Fruit fly (Drosophila melanogaster): ENCODE measurements around the gene bel.

The bel gene

DNA sequence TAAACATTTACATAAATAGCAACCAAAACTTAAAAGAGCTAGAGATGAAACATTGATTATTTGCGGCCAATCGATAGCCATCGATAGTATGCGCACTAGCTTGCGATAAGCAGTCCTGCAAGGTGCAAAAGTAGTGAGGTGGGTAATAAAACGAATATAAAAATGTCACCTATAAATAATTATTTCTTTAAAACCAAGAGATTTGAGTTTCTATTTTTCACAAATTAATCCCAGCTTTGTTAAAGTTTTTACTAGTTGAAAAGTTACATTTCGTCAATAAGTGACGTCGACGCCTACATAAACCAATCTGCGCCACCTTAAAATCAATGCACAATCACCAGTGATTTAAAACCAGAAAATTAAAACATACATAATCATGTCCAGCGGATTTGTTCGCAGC is 9.8 kb downstream of the bel start, which contains the start of the genes Mkk4 and SLIRP2 (continued):
- peak; percentile 96 for TF ChIP-seq nau (GFP tag; optimal IDR thresholded peaks at IDR 0.05)
- peak; percentile 99 for TF ChIP-seq esg (GFP tag; conservative IDR thresholded peaks at IDR 0.05)
- TF ChIP-seq pzg (GFP tag; optimal IDR thresholded peaks at IDR 0.05), result peak; percentile 85
- peak; percentile 98 for TF ChIP-seq CG7556 (GFP tag; optimal IDR thresholded peaks at IDR 0.05)
- TF ChIP-seq Oli (tag; optimal IDR thresholded peaks at IDR 0.05), result peak; percentile 99
- peak; percentile 81 for TF ChIP-seq CG14860 (GFP tag; IDR thresholded peaks at IDR 0.05; ENCODE audit: partially characterized antibody)
- peak; percentile 99 for TF ChIP-seq CG8944 (GFP tag; optimal IDR thresholded peaks at IDR 0.05)
- TF ChIP-seq unc-4 (GFP tag; IDR thresholded peaks at IDR 0.05; ENCODE audit: partially characterized antibody), result peak; percentile 82
- TF ChIP-seq cwo (GFP tag; optimal IDR thresholded peaks at IDR 0.05), result peak; percentile 95
- TF ChIP-seq CG5245 (GFP tag; optimal IDR thresholded peaks at IDR 0.05), result peak; percentile 99
- peak; percentile 99 for TF ChIP-seq tx (GFP tag; optimal IDR thresholded peaks at IDR 0.05)
- peak; percentile 96 for TF ChIP-seq CG11696 (GFP tag; IDR thresholded peaks at IDR 0.05)
- TF ChIP-seq mirr (GFP tag; optimal IDR thresholded peaks at IDR 0.05), result peak; percentile 97
- peak; percentile 99 for TF ChIP-seq CG4404 (GFP tag; IDR thresholded peaks at IDR 0.05)
- TF ChIP-seq eve (GFP tag; optimal IDR thresholded peaks at IDR 0.05), result peak in 1 of 2 experiments; percentile 7
- peak; percentile 99 for TF ChIP-seq CG2678 (tag; optimal IDR thresholded peaks at IDR 0.05)
- peak; percentile 96 for TF ChIP-seq toy (GFP tag; IDR thresholded peaks at IDR 0.05)
- peak; percentile 99 for TF ChIP-seq CG32532 (GFP tag; IDR thresholded peaks at IDR 0.05)
- peak; percentile 99 for TF ChIP-seq slbo (GFP tag; IDR thresholded peaks at IDR 0.05)
- TF ChIP-seq CG17359 (tag; optimal IDR thresholded peaks at IDR 0.05), result peak; percentile 99
- TF ChIP-seq Lim3 (GFP tag; IDR thresholded peaks at IDR 0.05), result peak; percentile 96
- peak; percentile 98 for TF ChIP-seq CG34376 (GFP tag; optimal IDR thresholded peaks at IDR 0.05)
- peak; percentile 99 for TF ChIP-seq PHDP (tag; optimal IDR thresholded peaks at IDR 0.05)
- peak; percentile 98 for TF ChIP-seq CG12219 (GFP tag; optimal IDR thresholded peaks at IDR 0.05)
- TF ChIP-seq CG14710 (tag; optimal IDR thresholded peaks at IDR 0.05), result peak; percentile 98
- peak; percentile 100 for TF ChIP-seq CG6689 (GFP tag; IDR thresholded peaks at IDR 0.05)
- TF ChIP-seq HHEX (GFP tag; optimal IDR thresholded peaks at IDR 0.05), result peak; percentile 98
- TF ChIP-seq tio (GFP tag; optimal IDR thresholded peaks at IDR 0.05), result peak; percentile 99
- TF ChIP-seq CG12769 (tag; optimal IDR thresholded peaks at IDR 0.05), result peak; percentile 97
- peak; percentile 89 for TF ChIP-seq CG13287 (GFP tag; IDR thresholded peaks at IDR 0.05; ENCODE audit: partially characterized antibody)
- peak; percentile 99 for TF ChIP-seq zfh1 (GFP tag; IDR thresholded peaks at IDR 0.05)
- peak; percentile 70 for TF ChIP-seq ato (GFP tag; IDR thresholded peaks at IDR 0.05; ENCODE audit: partially characterized antibody)
- peak; percentile 96 for TF ChIP-seq CG7357 (GFP tag; IDR thresholded peaks at IDR 0.05)
- peak; percentile 97 for TF ChIP-seq org-1 (GFP tag; optimal IDR thresholded peaks at IDR 0.05)
- TF ChIP-seq Usf (GFP tag; optimal IDR thresholded peaks at IDR 0.05), result peak; percentile 98
- TF ChIP-seq Deaf1 (tag; optimal IDR thresholded peaks at IDR 0.05), result peak; percentile 87
- TF ChIP-seq HmgZ (tag; optimal IDR thresholded peaks at IDR 0.05), result peak; percentile 99
- peak; percentile 99 for TF ChIP-seq CG13775 (GFP tag; optimal IDR thresholded peaks at IDR 0.05)
- peak; percentile 91 for TF ChIP-seq wek (GFP tag; optimal IDR thresholded peaks at IDR 0.05)
- TF ChIP-seq HmgD (GFP tag; optimal IDR thresholded peaks at IDR 0.05), result peak; percentile 98
- peak; percentile 99 for TF ChIP-seq ind (GFP tag; optimal IDR thresholded peaks at IDR 0.05)
- TF ChIP-seq Dip3 (GFP tag; optimal IDR thresholded peaks at IDR 0.05), result peak; percentile 99
- TF ChIP-seq Ets97D (GFP tag; optimal IDR thresholded peaks at IDR 0.05), result peak; percentile 95
- TF ChIP-seq Sox102F (GFP tag; optimal IDR thresholded peaks at IDR 0.05), result peak; percentile 99
- peak; percentile 98 for TF ChIP-seq shn (GFP tag; optimal IDR thresholded peaks at IDR 0.05)
- peak; percentile 72; the same call in 2 of the 3 replicates for TF ChIP-seq Doc3 (GFP tag; IDR thresholded peaks at IDR 0.05; ENCODE audit: partially characterized antibody)
- peak; percentile 98 for TF ChIP-seq tap (tag; optimal IDR thresholded peaks at IDR 0.05)
- TF ChIP-seq wor (GFP tag; IDR thresholded peaks at IDR 0.05), result peak; percentile 98
- TF ChIP-seq ap (GFP tag; IDR thresholded peaks at IDR 0.05), result peak; percentile 98
- peak; percentile 99 for TF ChIP-seq zfh2 (GFP tag; optimal IDR thresholded peaks at IDR 0.05)
